Worm (Caenorhabditis elegans) whole organism, L1 larva: ENCODE results near the gene zip-1.

Experiments
- C04F5.9 ChIP-seq: sonication (generic microtip); optimal IDR thresholded peaks from 2 replicates; lab custom pipeline; 2016; ENCODE audit warnings: missing genetic modification characterization, missing compliant biosample characterization
- F16B12.6 ChIP-seq: fragments of 150-350 bp; optimal IDR thresholded peaks from 2 replicates; lab custom pipeline; 2014; ENCODE audit warnings: missing biosample characterization, missing genetic modification characterization
- alr-1 ChIP-seq: fragments of 200-800 bp; sonication (Bioruptor generic); optimal IDR thresholded peaks from 2 replicates; lab custom pipeline; 2018; ENCODE audit warnings: borderline replicate concordance, mild to moderate bottlenecking, missing genetic modification characterization, missing compliant biosample characterization
- aly-2 ChIP-seq: fragments of 150-350 bp; optimal IDR thresholded peaks from 2 replicates; lab custom pipeline; 2014; ENCODE audit warnings: missing biosample characterization, missing genetic modification characterization
- ama-1 ChIP-seq: fragments of 150-350 bp; optimal IDR thresholded peaks from 2 replicates; lab custom pipeline; 2014
- elt-3 ChIP-seq, 6 experiments: fragments of 150-350 bp in 1 of 6; sonication (generic microtip); optimal IDR thresholded peaks; 2 replicates each; lab custom pipeline; 2017 to 2018; ENCODE audit warnings: missing biosample characterization in 6 of 6, missing genetic modification characterization in 6 of 6, inconsistent platforms in 1 of 6
- mdl-1 ChIP-seq, 2 experiments: fragments of 150-350 bp; optimal IDR thresholded peaks; 2 replicates each; lab custom pipeline; 2014 to 2017; ENCODE audit warnings: missing biosample characterization in 2 of 2, missing genetic modification characterization in 2 of 2, inconsistent platforms in 1 of 2
- mep-1 ChIP-seq: fragments of 150-350 bp; optimal IDR thresholded peaks from 2 replicates; lab custom pipeline; 2014; ENCODE audit warnings: missing biosample characterization, missing genetic modification characterization
- nhr-12 ChIP-seq: sonication (generic microtip); optimal IDR thresholded peaks from 2 replicates; lab custom pipeline; 2017; ENCODE audit warnings: missing biosample characterization, missing genetic modification characterization
- nhr-237 ChIP-seq: fragments of 150-350 bp; optimal IDR thresholded peaks from 2 replicates; lab custom pipeline; 2014; ENCODE audit warnings: missing biosample characterization, missing genetic modification characterization
- nhr-71 ChIP-seq: sonication (generic microtip); optimal IDR thresholded peaks from 2 replicates; lab custom pipeline; 2016; ENCODE audit warnings: mild to moderate bottlenecking, missing genetic modification characterization, moderate library complexity, missing compliant biosample characterization
- ztf-11 ChIP-seq, 2 experiments: sonication (generic microtip); optimal IDR thresholded peaks; 2 replicates each; lab custom pipeline; 2016 to 2017; ENCODE audit warnings: missing genetic modification characterization in 2 of 2, missing biosample characterization in 1 of 2, missing compliant biosample characterization in 1 of 2

DNA sequence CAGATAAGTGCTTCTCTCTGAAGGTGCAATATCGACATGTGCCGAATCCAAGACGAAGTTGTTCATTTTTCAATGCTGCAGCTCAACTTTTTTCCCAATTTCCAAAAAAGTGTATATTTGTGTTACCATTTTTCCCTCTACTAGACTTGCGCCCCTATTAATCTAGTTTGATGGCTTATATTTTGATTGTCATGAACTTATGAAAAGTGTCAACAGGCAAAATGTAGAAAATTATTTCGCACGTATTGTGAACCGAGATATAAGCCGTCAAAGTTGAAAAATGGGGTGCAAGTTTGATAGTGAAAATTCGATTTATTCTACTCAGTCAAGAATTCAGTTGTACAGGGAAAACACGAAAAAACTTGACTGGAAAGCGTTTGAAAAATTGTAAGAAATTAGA lies 24.9 kb downstream of the zip-1 start, which contains the start of gene Y75B8A.32:
- TF ChIP-seq ztf-11 (tag; optimal IDR thresholded peaks at IDR 0.05; lab: Kevin White, UChicago) (no peak), alr-1 (no peak), mep-1 (tag; lab: Kevin White, UChicago) (no peak), nhr-71 (tag; lab: Kevin White, UChicago) (no peak), C04F5.9 (tag; lab: Kevin White, UChicago) (no peak), aly-2 (tag; lab: Kevin White, UChicago) (no peak), ama-1 (lab: Kevin White, UChicago) (no peak), nhr-237 (tag; lab: Kevin White, UChicago) (no peak), elt-3 (tag; optimal IDR thresholded peaks at IDR 0.05; lab: Kevin White, UChicago) (no peak), F16B12.6 (no peak), mdl-1 (tag; optimal IDR thresholded peaks at IDR 0.05; lab: Kevin White, UChicago) (no peak), nhr-12 (tag; lab: Kevin White, UChicago) (no peak)
